Fruit fly (Drosophila melanogaster) whole organism, wandering third instar larva: ENCODE data around the gene fusl.

ENCODE experiments used
- Abd-B ChIP-seq: fragments of >200 bp; optimal IDR thresholded peaks from 2 replicates; lab custom pipeline; 2017; ENCODE audit warnings: missing biosample characterization, missing genetic modification characterization
- Dfd ChIP-seq: fragments of >200 bp; optimal IDR thresholded peaks from 2 replicates; lab custom pipeline; 2017; ENCODE audit warnings: missing biosample characterization, missing genetic modification characterization
- HLH106 ChIP-seq: fragments of 200-800 bp; optimal IDR thresholded peaks from 3 replicates; lab custom pipeline; 2019; ENCODE audit warnings: missing biosample characterization, mild to moderate bottlenecking, missing genetic modification characterization, moderate library complexity
- Hnf4 ChIP-seq: fragments of 200-800 bp; sonication (Bioruptor generic); optimal IDR thresholded peaks from 2 replicates; lab custom pipeline; 2016; ENCODE audit warnings: missing biosample characterization, mild to moderate bottlenecking, missing genetic modification characterization
- dl ChIP-seq, 2 experiments: fragments of 175-275, 200-275 bp in 1 of 2; fragments of 200-275 bp in 1 of 2; sonication (Bioruptor generic); optimal IDR thresholded peaks; lab custom pipeline; 2018; ENCODE audit warnings: mild to moderate bottlenecking in 2 of 2, missing biosample characterization in 2 of 2, missing genetic modification characterization in 2 of 2, moderate library complexity in 2 of 2; ENCODE audit not compliant: partially characterized antibody in 2 of 2, insufficient read depth in 1 of 2
- dmrt93B ChIP-seq: fragments of 200-800 bp; sonication (Bioruptor generic); optimal IDR thresholded peaks from 2 replicates; lab custom pipeline; 2018; ENCODE audit warnings: missing biosample characterization, mild to moderate bottlenecking, missing genetic modification characterization
- h ChIP-seq: fragments of 200-800 bp; sonication (Bioruptor generic); optimal IDR thresholded peaks from 3 replicates; lab custom pipeline; 2016; ENCODE audit warnings: missing biosample characterization, mild to moderate bottlenecking, missing genetic modification characterization
- lola ChIP-seq: fragments of >200 bp; optimal IDR thresholded peaks from 2 replicates; lab custom pipeline; 2017; ENCODE audit warnings: missing biosample characterization, missing genetic modification characterization
- psq ChIP-seq: fragments of 200-800 bp; sonication (Bioruptor generic); optimal IDR thresholded peaks from 3 replicates; lab custom pipeline; 2017; ENCODE audit warnings: missing biosample characterization, mild to moderate bottlenecking, missing genetic modification characterization, moderate library complexity
- sv ChIP-seq: fragments of 200-800 bp; sonication (Bioruptor generic); optimal IDR thresholded peaks from 3 replicates; lab custom pipeline; 2016; ENCODE audit warnings: missing biosample characterization, missing genetic modification characterization
- usp ChIP-seq: fragments of >200 bp; optimal IDR thresholded peaks from 2 replicates; lab custom pipeline; 2017; ENCODE audit warnings: missing biosample characterization, missing genetic modification characterization

DNA sequence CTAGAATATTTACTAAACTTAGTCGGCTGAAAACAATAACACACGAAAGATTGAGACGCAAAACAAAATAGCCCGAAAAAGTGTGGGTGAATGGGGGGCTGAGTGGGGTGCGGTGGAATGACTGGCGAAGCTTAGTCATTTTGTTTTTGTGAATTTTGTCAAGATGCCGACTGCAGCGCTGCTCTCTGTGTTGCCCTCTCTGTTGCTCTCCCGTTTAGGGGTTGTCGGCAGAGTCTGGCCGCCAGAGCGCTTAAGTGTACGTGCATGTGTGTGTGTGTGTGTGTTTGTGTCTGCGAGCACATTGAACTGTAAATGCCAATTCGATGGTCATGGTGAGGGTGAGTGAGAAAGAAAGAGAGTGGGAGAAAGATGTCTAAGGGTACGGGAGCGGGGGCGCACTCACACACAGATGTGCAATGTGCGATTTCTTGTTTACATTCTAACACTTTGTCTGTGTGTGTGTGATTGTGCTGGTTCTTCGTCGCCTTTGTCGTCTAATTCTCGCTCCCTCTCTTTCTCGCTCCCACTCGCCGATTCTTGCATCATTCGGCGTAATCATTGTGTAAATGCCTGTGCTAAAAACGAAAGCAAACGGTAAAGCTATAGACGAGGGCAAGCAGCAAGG lies 31.4 kb downstream of the fusl start:
- TF ChIP-seq Hnf4 (GFP tag; lab: Kevin White, UChicago) (peak; percentile 54), Abd-B (GFP tag; lab: Kevin White, UChicago) (no peak), h (GFP tag; lab: Kevin White, UChicago) (peak; percentile 56), lola (GFP tag; lab: Kevin White, UChicago) (no peak), Dfd (GFP tag; lab: Kevin White, UChicago) (no peak), psq (GFP tag; lab: Kevin White, UChicago) (peak; percentile 63), dmrt93B (GFP tag; lab: Kevin White, UChicago) (no peak), dl (GFP tag; optimal IDR thresholded peaks at IDR 0.05; lab: Kevin White, UChicago; ENCODE audit: insufficient read depth in 1 of 2, partially characterized antibody in 2 of 2) (peak; percentile 74 to 90), HLH106 (tag; lab: Kevin White, UChicago) (no peak), usp (GFP tag; lab: Kevin White, UChicago) (no peak), sv (GFP tag; lab: Kevin White, UChicago) (no peak)
